Comparison of ENCODE assay signal across 2 fruit fly cellular contexts in the genomic region with DNA sequence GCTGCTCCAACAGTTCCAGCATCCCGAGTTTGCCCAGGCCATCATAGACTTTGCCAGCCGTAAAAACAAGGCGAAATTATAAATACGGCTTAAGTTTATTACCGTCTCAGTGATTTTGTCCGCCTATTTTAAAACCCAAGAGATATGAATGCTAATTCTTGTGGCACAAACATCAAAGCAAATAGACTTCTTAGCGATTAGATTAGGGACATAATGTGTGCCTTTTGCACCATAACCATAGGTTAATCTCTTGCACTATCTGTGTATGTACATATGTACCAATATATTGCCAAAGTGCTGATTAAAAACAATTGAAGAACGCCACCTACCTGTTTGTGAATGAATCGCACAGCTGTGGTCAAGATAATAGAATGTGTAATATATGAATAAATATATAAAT.
TF ChIP-seq lines count a peak whose summit lies in the region.

No protein-coding gene starts in this region.

- TF ChIP-seq CTCF in whole organism, embryonic (GFP tag; optimal IDR thresholded peaks at IDR 0.05; lab: Kevin White, UChicago) = no peak

TF ChIP-seq in whole organism, embryonic, 481 proteins besides CTCF, POLR2A, EP300 and RAD21 (continues in another document):
- no peak for TF ChIP-seq CG12391 (tag; optimal IDR thresholded peaks at IDR 0.05; lab: Kevin White, UChicago)
- no peak for TF ChIP-seq Mrtf (GFP tag; IDR thresholded peaks at IDR 0.05; lab: Robert Waterston, UW)
- 0 out of 2 replicates have a peak, but pooled peaks have one; percentile 16 for TF ChIP-seq GATAe (GFP tag; conservative IDR thresholded peaks at IDR 0.05; lab: Robert Waterston, UW)
- no peak for TF ChIP-seq CG6854 (GFP tag; optimal IDR thresholded peaks at IDR 0.05; lab: Kevin White, UChicago)
- TF ChIP-seq Max (GFP tag; optimal IDR thresholded peaks at IDR 0.05; lab: Kevin White, UChicago) = no peak
- TF ChIP-seq exex (tag; optimal IDR thresholded peaks at IDR 0.05; lab: Kevin White, UChicago) = peak; percentile 88
- TF ChIP-seq tll (GFP tag; optimal IDR thresholded peaks at IDR 0.05; lab: Kevin White, UChicago) = no peak
- TF ChIP-seq H2.0 (GFP tag; IDR thresholded peaks at IDR 0.05; lab: Robert Waterston, UW) = no peak
- TF ChIP-seq pho (GFP tag; optimal IDR thresholded peaks at IDR 0.05; lab: Kevin White, UChicago) = no peak
- no peak for TF ChIP-seq NfI (GFP tag; optimal IDR thresholded peaks at IDR 0.05; lab: Kevin White, UChicago)
- TF ChIP-seq CG18599 (GFP tag; optimal IDR thresholded peaks at IDR 0.05; lab: Kevin White, UChicago) = peak; percentile 16
- no peak for TF ChIP-seq Hmx (GFP tag; optimal IDR thresholded peaks at IDR 0.05; lab: Kevin White, UChicago)
- no peak for TF ChIP-seq Aef1 (GFP tag; IDR thresholded peaks at IDR 0.05; lab: Robert Waterston, UW)
- no peak for TF ChIP-seq CG1024 (GFP tag; IDR thresholded peaks at IDR 0.05; lab: Robert Waterston, UW)
- no peak for TF ChIP-seq lov (optimal IDR thresholded peaks at IDR 0.05; lab: Kevin White, UChicago)
- TF ChIP-seq lov (GFP tag; IDR thresholded peaks at IDR 0.05; lab: Robert Waterston, UW) = no peak
- TF ChIP-seq so (GFP tag; IDR thresholded peaks at IDR 0.05; lab: Robert Waterston, UW) = no peak
- TF ChIP-seq CG34224 (GFP tag; IDR thresholded peaks at IDR 0.05; lab: Robert Waterston, UW; ENCODE audit: partially characterized antibody) = no peak
- TF ChIP-seq CG11560 (tag; IDR thresholded peaks at IDR 0.05; lab: Robert Waterston, UW) = no peak
- TF ChIP-seq zfh1 (GFP tag; IDR thresholded peaks at IDR 0.05; lab: Robert Waterston, UW) = no peak
- TF ChIP-seq sd (tag; optimal IDR thresholded peaks at IDR 0.05; lab: Kevin White, UChicago) = peak; percentile 47
- no peak for TF ChIP-seq D (optimal IDR thresholded peaks at IDR 0.05; lab: Kevin White, UChicago)
- no peak for TF ChIP-seq D (GFP tag; optimal IDR thresholded peaks at IDR 0.05; lab: Kevin White, UChicago)
- no peak for TF ChIP-seq Hr39 (optimal IDR thresholded peaks at IDR 0.05; lab: Kevin White, UChicago)
- no peak for TF ChIP-seq CG9932 (GFP tag; IDR thresholded peaks at IDR 0.05; lab: Robert Waterston, UW)
- no peak for TF ChIP-seq CG31388 (GFP tag; optimal IDR thresholded peaks at IDR 0.05; lab: Kevin White, UChicago)
- TF ChIP-seq chm (GFP tag; IDR thresholded peaks at IDR 0.05; lab: Robert Waterston, UW) = no peak
- TF ChIP-seq CG2678 (tag; optimal IDR thresholded peaks at IDR 0.05; lab: Kevin White, UChicago) = peak; percentile 24
- TF ChIP-seq ATbp (GFP tag; optimal IDR thresholded peaks at IDR 0.05; lab: Kevin White, UChicago) = no peak
- no peak for TF ChIP-seq CG42726 (GFP tag; IDR thresholded peaks at IDR 0.05; lab: Robert Waterston, UW; ENCODE audit: partially characterized antibody)
- no peak for TF ChIP-seq lola (GFP tag; optimal IDR thresholded peaks at IDR 0.05; lab: Kevin White, UChicago)
- no peak for TF ChIP-seq Neu2 (GFP tag; optimal IDR thresholded peaks at IDR 0.05; lab: Kevin White, UChicago; ENCODE audit: borderline replicate concordance)
- TF ChIP-seq CG10462 (GFP tag; optimal IDR thresholded peaks at IDR 0.05; lab: Kevin White, UChicago) = no peak
- no peak for TF ChIP-seq CG10654 (GFP tag; optimal IDR thresholded peaks at IDR 0.05; lab: Kevin White, UChicago)
- peak; percentile 26 for TF ChIP-seq CG8281 (tag; optimal IDR thresholded peaks at IDR 0.05; lab: Kevin White, UChicago)
- no peak for TF ChIP-seq CG6791 (GFP tag; IDR thresholded peaks at IDR 0.05; lab: Robert Waterston, UW; ENCODE audit: partially characterized antibody)
- no peak for TF ChIP-seq row (GFP tag; IDR thresholded peaks at IDR 0.05; lab: Robert Waterston, UW)
- no peak for TF ChIP-seq gsb (GFP tag; IDR thresholded peaks at IDR 0.05; lab: Robert Waterston, UW)
- TF ChIP-seq CG3838 (GFP tag; optimal IDR thresholded peaks at IDR 0.05; lab: Kevin White, UChicago) = no peak
- TF ChIP-seq Hand (GFP tag; optimal IDR thresholded peaks at IDR 0.05; lab: Kevin White, UChicago) = no peak
- no peak for TF ChIP-seq bigmax (GFP tag; optimal IDR thresholded peaks at IDR 0.05; lab: Kevin White, UChicago)
- peak; percentile 27 for TF ChIP-seq CG6813 (GFP tag; optimal IDR thresholded peaks at IDR 0.05; lab: Kevin White, UChicago)
- TF ChIP-seq CG34376 (GFP tag; optimal IDR thresholded peaks at IDR 0.05; lab: Kevin White, UChicago) = peak; percentile 20
- TF ChIP-seq Bteb2 (GFP tag; optimal IDR thresholded peaks at IDR 0.05; lab: Kevin White, UChicago) = no peak
- no peak for TF ChIP-seq CG12236 (GFP tag; optimal IDR thresholded peaks at IDR 0.05; lab: Kevin White, UChicago)

TF ChIP-seq in whole organism, prepupa, 60 proteins besides CTCF, POLR2A, EP300 and RAD21:
- peak; percentile 3 for TF ChIP-seq svp (GFP tag; lab: Kevin White, UChicago)
- no peak for TF ChIP-seq CG6854 (GFP tag; optimal IDR thresholded peaks at IDR 0.05; lab: Kevin White, UChicago)
TF ChIP-seq in whole organism, prepupa: peak in this region for 1.
